Worm (Caenorhabditis elegans) whole organism, early embryonic: ENCODE measurements around the gene T05H4.15.

Experiments
- B0310.2 ChIP-seq: sonication (generic microtip); optimal IDR thresholded peaks from 2 replicates; lab custom pipeline; 2016; ENCODE audit warnings: mild to moderate bottlenecking, missing genetic modification characterization, missing compliant biosample characterization
- F13C5.2 ChIP-seq: sonication (generic microtip); optimal IDR thresholded peaks from 2 replicates; lab custom pipeline; 2017; ENCODE audit warnings: mild to moderate bottlenecking, missing genetic modification characterization, inconsistent platforms, missing compliant biosample characterization
- aly-1 ChIP-seq: sonication (generic microtip); optimal IDR thresholded peaks from 2 replicates; lab custom pipeline; 2016; ENCODE audit warnings: missing genetic modification characterization, missing compliant biosample characterization
- ama-1 ChIP-seq: fragments of 150-350 bp; optimal IDR thresholded peaks from 2 replicates; lab custom pipeline; 2014
- ceh-13 ChIP-seq: fragments of 200-800 bp; sonication (Bioruptor generic); optimal IDR thresholded peaks from 2 replicates; lab custom pipeline; 2018; ENCODE audit warnings: mild to moderate bottlenecking, missing genetic modification characterization, missing compliant biosample characterization
- ceh-36 ChIP-seq: sonication (generic microtip); optimal IDR thresholded peaks from 2 replicates; lab custom pipeline; 2016; ENCODE audit warnings: missing genetic modification characterization, inconsistent platforms, missing compliant biosample characterization
- ets-7 ChIP-seq: sonication (generic microtip); optimal IDR thresholded peaks from 2 replicates; lab custom pipeline; 2016; ENCODE audit warnings: missing genotype, missing genetic modification characterization, missing compliant biosample characterization
- flt-1 ChIP-seq: fragments of 200-800 bp; sonication (Bioruptor generic); IDR thresholded peaks from 2 replicates; pipeline ENCODE4 v1.3.6; 2022; ENCODE audit warnings: missing genetic modification characterization, missing compliant biosample characterization
- hmbx-1 ChIP-seq: sonication (generic microtip); optimal IDR thresholded peaks from 2 replicates; lab custom pipeline; 2016; ENCODE audit warnings: mild to moderate bottlenecking, missing genetic modification characterization, missing compliant biosample characterization
- hmg-4 ChIP-seq: fragments of 200-800 bp; sonication (Bioruptor generic); optimal IDR thresholded peaks from 2 replicates; lab custom pipeline; 2018; ENCODE audit warnings: mild to moderate bottlenecking, missing genetic modification characterization, missing compliant biosample characterization
- hnd-1 ChIP-seq: sonication (generic microtip); optimal IDR thresholded peaks from 2 replicates; lab custom pipeline; 2016; ENCODE audit warnings: missing genetic modification characterization, missing compliant biosample characterization
- pes-1 ChIP-seq: fragments of 200-800 bp; sonication (Bioruptor generic); IDR thresholded peaks from 2 replicates; pipeline ENCODE4 v1.3.6; 2022; ENCODE audit warnings: missing genetic modification reagents, missing genetic modification characterization, missing compliant biosample characterization
- scrt-1 ChIP-seq: fragments of 200-800 bp; sonication (Bioruptor generic); IDR thresholded peaks from 2 replicates; pipeline ENCODE4 v1.3.6; 2022; ENCODE audit warnings: missing genetic modification characterization, missing compliant biosample characterization
- sea-1 ChIP-seq: fragments of 200-800 bp; sonication (Bioruptor generic); conservative IDR thresholded peaks from 2 replicates; pipeline ENCODE4 v1.3.6; 2022; ENCODE audit warnings: missing genetic modification characterization, missing compliant biosample characterization
- tbx-11 ChIP-seq: fragments of 200-800 bp; sonication (Bioruptor generic); IDR thresholded peaks from 2 replicates; pipeline ENCODE4 v1.3.6; 2022; ENCODE audit warnings: missing genetic modification characterization, missing compliant biosample characterization
- tbx-37 ChIP-seq: fragments of 200-800 bp; sonication (Bioruptor generic); conservative IDR thresholded peaks from 2 replicates; pipeline ENCODE4 v1.3.6; 2022; ENCODE audit warnings: missing genetic modification reagents, missing genetic modification characterization, missing compliant biosample characterization
- tra-4 ChIP-seq: sonication (generic microtip); optimal IDR thresholded peaks from 2 replicates; lab custom pipeline; 2017; ENCODE audit warnings: missing genetic modification characterization, missing compliant biosample characterization

The T05H4.15 gene

DNA sequence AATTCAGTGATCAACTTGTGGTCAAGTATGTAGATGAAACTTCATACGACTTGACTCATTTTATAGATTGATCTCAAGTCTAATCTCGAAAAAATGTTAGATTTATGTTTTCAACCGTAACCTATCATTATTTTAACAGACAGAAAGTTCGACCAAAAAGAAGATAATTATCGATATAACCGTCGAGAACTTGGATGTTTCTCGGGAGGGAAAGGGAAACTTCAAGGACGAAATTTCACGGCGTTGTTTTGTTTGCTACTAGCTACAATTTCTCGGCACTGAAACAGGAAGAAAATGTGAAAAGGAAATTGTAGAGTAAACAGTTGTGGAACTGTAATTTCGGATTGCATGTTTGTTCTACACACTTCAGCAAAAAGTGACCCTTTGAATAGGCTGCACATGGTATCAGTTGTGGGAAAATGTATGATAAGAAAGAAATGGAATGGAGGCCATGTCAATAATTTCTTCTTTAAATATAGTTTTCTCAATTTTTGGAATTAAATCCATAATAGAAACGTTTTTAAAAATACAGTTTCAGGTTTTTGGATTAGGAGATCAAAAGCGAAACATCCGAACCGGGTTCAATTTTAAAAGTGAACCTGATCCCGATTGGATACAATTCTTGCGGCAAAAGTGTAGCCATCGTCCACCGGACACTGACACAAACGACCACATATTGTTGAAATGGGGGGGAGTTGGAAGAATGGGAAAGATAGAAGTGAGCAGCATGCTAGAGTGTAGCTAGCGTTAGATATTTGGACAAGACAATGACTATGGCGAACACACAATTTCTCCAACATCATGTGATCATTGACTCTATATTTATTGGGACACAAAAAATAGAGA lies 10.8 kb downstream of the T05H4.15 start:
- TF ChIP-seq sea-1 (GFP tag; lab: Robert Waterston, UW) (no peak), hnd-1 (tag; lab: Kevin White, UChicago) (no peak), pes-1 (GFP tag; lab: Robert Waterston, UW) (no peak), ceh-13 (no peak)

DNA sequence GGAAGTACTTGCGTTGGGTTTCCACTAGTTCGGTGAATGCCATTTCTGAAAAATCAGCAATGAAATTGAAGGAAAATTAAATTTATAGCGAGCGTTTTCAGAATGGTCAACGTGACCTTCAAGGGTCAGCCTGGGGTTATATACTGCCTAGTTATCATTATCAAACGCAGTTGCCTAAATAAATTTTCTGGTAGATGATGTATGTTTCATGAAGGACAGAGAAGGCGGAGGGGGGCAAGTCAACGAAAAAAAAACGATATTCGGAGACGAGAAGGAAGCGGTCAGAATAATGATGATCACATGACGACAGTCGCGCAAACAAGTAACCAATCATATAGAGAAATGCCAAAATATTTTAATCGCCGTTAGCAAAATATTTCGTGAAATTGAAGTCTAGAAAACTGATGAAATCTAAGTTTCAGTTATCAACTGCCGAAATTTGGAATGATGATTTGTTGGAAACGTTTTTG lies 11.6 kb downstream of the T05H4.15 start, which contains the start of gene alh-4:
Gene alh-4 (minus strand): TSS at position 51 of the 470 bp plus-strand sequence.
- TF ChIP-seq F13C5.2 (tag; lab: Kevin White, UChicago) (no peak), hmg-4 (GFP tag; lab: Kevin White, UChicago) (no peak), tbx-37 (no peak), pes-1 (GFP tag; lab: Robert Waterston, UW) (no peak), tra-4 (tag; lab: Kevin White, UChicago) (no peak), B0310.2 (no peak), ceh-13 (no peak), flt-1 (no peak), hmbx-1 (tag; lab: Kevin White, UChicago) (no peak), aly-1 (tag; lab: Kevin White, UChicago) (no peak), hnd-1 (tag; lab: Kevin White, UChicago) (no peak)

DNA sequence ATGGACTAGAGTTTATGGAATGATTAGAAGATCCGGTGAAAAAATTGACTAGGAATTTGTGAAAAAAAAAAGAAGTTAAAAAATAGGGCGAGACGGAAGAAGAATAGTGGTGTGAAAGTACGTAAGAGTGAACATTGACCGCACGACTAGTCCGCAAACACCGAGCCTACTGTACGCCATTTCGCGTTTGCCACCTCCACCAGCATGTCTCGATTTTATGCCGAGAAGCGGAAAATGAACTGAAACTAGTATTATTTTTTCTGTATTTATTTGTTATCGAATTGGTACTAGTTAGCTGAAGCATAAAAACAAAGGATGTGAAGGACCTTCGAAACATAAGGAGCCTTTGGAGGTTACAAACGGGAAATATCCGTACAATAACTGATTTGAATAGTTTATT lies 14.1 kb downstream of the T05H4.15 start:
- TF ChIP-seq tbx-37 = no peak
- no peak for TF ChIP-seq B0310.2
- TF ChIP-seq scrt-1 (GFP tag; lab: Robert Waterston, UW) = no peak
- TF ChIP-seq aly-1 (tag; lab: Kevin White, UChicago) = no peak
- peak; percentile 10 for TF ChIP-seq F13C5.2 (tag; lab: Kevin White, UChicago)
- no peak for TF ChIP-seq pes-1 (GFP tag; lab: Robert Waterston, UW)
- no peak for TF ChIP-seq tra-4 (tag; lab: Kevin White, UChicago)

DNA sequence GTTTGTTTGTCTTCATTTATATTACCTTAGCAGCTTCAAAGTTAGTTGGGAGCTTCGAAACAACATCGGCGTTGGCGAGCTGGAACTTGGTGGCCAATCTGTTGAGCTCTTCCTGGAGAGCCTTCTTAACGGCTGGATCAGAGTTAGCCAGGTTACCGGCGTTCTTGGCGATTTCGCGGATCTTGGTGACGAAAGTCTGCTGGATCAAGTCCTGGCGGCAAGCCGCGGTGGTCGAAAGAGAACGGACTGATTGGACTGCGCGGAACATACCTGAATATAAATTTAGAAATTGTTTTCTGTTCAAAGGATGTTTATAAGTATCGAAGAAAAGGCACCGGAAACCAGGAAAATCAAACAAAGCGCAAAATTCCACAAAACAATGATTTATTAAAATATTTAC lies 14.7 kb downstream of the T05H4.15 start, which contains the start of gene atp-4:
Gene atp-4 (minus strand): TSS at position 270 of the 400 bp plus-strand sequence.
- TF ChIP-seq hmbx-1 (tag; lab: Kevin White, UChicago) (no peak), tra-4 (tag; lab: Kevin White, UChicago) (no peak), flt-1 (no peak), tbx-11 (no peak), ets-7 (tag; lab: Kevin White, UChicago) (no peak), scrt-1 (GFP tag; lab: Robert Waterston, UW) (no peak), ama-1 (lab: Kevin White, UChicago) (no peak), hnd-1 (tag; lab: Kevin White, UChicago) (no peak), B0310.2 (no peak), pes-1 (GFP tag; lab: Robert Waterston, UW) (no peak), F13C5.2 (tag; lab: Kevin White, UChicago) (no peak), hmg-4 (GFP tag; lab: Kevin White, UChicago) (no peak), aly-1 (tag; lab: Kevin White, UChicago) (no peak), ceh-13 (no peak)

DNA sequence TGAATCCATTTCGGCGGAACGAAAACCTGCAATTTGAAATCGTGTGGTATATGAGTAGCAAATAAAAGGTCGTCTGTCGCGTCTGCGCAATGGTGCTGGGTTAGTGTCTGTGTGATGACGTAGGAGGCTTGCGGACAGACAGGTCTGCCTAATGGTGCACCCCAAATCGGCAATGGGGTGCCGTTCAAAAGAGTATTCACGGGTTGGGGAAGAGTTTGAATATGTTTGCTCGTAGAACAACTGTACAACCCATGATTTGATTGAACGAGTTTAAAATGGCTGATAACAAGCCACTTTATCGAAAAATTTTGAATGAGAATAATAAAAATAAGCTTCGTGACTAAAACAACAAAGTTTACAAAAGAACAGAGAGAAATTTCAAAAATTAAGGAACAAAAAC lies 15.6 kb downstream of the T05H4.15 start, which contains the start of gene T05H4.11:
Gene T05H4.11 (minus strand): TSS at position 335 of the 400 bp plus-strand sequence.
- no peak for TF ChIP-seq ceh-36

DNA sequence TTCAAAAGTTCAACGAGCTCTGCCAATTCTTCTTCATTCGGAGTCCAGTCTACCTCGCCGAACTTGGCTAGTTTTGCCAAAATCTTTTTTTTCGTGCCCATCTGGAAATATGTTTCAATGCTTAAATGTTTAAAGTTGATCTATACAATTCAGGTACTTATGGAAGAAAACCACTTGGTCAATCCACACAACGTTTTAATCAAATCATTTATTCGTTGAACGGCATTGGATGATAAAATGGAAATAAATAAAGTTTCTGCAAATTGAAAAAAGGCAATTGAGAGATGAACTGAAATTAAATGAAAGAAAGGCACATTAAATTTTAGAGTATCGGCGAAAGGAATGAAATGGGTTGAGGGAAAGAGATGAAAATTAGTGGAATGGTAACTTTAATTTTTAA lies 17.5 kb downstream of the T05H4.15 start, which contains the start of gene urb-1:
Gene urb-1 (minus strand): TSS at position 101 of the 400 bp plus-strand sequence.
- TF ChIP-seq aly-1 (tag; lab: Kevin White, UChicago) = no peak
- TF ChIP-seq flt-1 = no peak
- TF ChIP-seq sea-1 (GFP tag; lab: Robert Waterston, UW) = no peak
- TF ChIP-seq ama-1 (lab: Kevin White, UChicago) = peak; percentile 17
- no peak for TF ChIP-seq ceh-13
- no peak for TF ChIP-seq pes-1 (GFP tag; lab: Robert Waterston, UW)
- no peak for TF ChIP-seq ceh-36

DNA sequence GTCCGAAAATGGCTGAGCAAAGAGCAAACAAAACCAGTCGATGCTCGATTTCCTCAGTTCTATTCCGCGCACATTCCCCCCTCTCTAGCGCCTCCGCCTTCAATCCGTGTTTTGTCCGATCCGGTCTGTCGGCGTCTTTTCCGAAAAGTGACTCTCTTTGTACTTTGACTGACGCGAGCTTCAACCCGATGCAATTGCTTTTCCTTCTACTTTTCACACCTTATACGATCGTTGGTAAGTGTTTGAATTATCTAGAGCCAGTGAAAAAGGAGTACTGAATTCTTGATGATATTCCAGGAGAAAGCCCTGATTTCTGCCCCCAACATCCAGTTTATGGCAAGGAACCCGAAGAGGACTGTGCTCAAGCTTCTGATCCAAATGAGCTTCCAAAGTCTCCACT lies 26.5 kb downstream of the T05H4.15 start, which contains the start of gene cht-6:
Gene cht-6 (plus strand): TSS at position 9 of the 400 bp plus-strand sequence.
- TF ChIP-seq ama-1 (lab: Kevin White, UChicago) (no peak), hnd-1 (tag; lab: Kevin White, UChicago) (no peak), scrt-1 (GFP tag; lab: Robert Waterston, UW) (no peak), aly-1 (tag; lab: Kevin White, UChicago) (no peak), tbx-11 (no peak), pes-1 (GFP tag; lab: Robert Waterston, UW) (no peak), B0310.2 (no peak), tbx-37 (no peak), ceh-36 (no peak), hmg-4 (GFP tag; lab: Kevin White, UChicago) (no peak), hmbx-1 (tag; lab: Kevin White, UChicago) (no peak), flt-1 (no peak), tra-4 (tag; lab: Kevin White, UChicago) (no peak), ceh-13 (no peak), F13C5.2 (tag; lab: Kevin White, UChicago) (no peak), ets-7 (tag; lab: Kevin White, UChicago) (no peak), sea-1 (GFP tag; lab: Robert Waterston, UW) (no peak)

DNA sequence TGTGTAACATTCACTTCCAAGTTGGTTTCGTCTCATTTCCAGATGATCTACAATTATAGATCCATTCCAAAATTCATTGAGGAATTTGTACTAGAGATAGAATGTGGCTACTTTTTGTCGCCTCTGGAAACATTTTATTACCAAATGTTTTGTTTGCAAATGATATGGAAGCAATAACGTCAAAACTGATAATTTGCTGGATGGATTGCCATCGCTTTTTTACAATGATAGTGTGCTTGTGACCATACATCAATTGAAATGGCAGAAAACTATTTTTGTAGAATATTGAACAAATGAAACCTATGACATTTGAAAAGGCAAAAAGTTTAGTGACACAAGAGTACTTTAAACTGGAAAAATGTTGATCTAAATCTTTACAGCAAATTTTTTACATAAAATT lies 27.0 kb downstream of the T05H4.15 start:
- TF ChIP-seq B0310.2 (no peak), F13C5.2 (tag; lab: Kevin White, UChicago) (no peak), hmbx-1 (tag; lab: Kevin White, UChicago) (no peak)
